Fruit fly (Drosophila melanogaster): ENCODE measurements around the gene js.
A peak's percentile ranks its signal among the peaks of the same experiment; 100 is the strongest.

The js gene

DNA sequence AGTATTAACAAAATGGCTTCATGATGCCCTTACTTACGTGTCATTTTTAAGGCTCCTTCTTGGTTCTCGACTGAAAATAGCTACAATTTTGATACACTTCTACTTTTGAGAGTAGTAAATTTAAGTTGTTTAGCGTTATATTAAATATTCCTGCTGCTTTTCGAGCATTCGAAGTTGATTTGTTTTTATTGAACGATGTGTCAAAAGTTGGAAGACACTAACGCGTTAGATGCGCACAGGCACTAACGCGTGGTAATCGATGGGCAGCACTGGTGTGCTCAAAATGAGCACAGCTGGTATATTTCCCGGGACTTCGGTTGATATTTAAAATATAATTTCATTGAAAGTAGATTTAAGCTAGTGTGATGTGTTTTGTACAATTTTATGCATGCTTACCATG lies 9.0 kb downstream of the js start, which contains the start of gene CG17931 (continued):
- TF ChIP-seq CG9727 (GFP tag; optimal IDR thresholded peaks at IDR 0.05) (no peak), pum (GFP tag; optimal IDR thresholded peaks at IDR 0.05) (no peak), CG16863 (GFP tag; optimal IDR thresholded peaks at IDR 0.05) (no peak), CG14860 (GFP tag; IDR thresholded peaks at IDR 0.05; ENCODE audit: partially characterized antibody) (no peak), BEAF-32 (GFP tag; optimal IDR thresholded peaks at IDR 0.05) (peak; percentile 49), CG1529 (GFP tag; optimal IDR thresholded peaks at IDR 0.05) (no peak), CG14014 (GFP tag; IDR thresholded peaks at IDR 0.05) (no peak), Eip74EF (GFP tag; optimal IDR thresholded peaks at IDR 0.05) (no peak), Ravus (GFP tag; IDR thresholded peaks at IDR 0.05) (no peak), CG7372 (GFP tag; IDR thresholded peaks at IDR 0.05) (no peak), Nf-YC (tag; optimal IDR thresholded peaks at IDR 0.05) (peak; percentile 39), CG3407 (GFP tag; optimal IDR thresholded peaks at IDR 0.05) (no peak), danr (GFP tag; IDR thresholded peaks at IDR 0.05) (no peak), kay (GFP tag; optimal IDR thresholded peaks at IDR 0.05) (peak; percentile 31), gcm2 (GFP tag; optimal IDR thresholded peaks at IDR 0.05) (no peak), Hsf (GFP tag; optimal IDR thresholded peaks at IDR 0.05) (no peak), CG4854 (GFP tag; optimal IDR thresholded peaks at IDR 0.05) (no peak), Dbx (GFP tag; IDR thresholded peaks at IDR 0.05) (no peak), CG42726 (GFP tag; IDR thresholded peaks at IDR 0.05; ENCODE audit: partially characterized antibody) (no peak), ssp (GFP tag; IDR thresholded peaks at IDR 0.05) (no peak), psq (GFP tag; optimal IDR thresholded peaks at IDR 0.05) (no peak), Gsc (GFP tag; IDR thresholded peaks at IDR 0.05) (no peak), Ets97D (GFP tag; optimal IDR thresholded peaks at IDR 0.05) (peak; percentile 82), Atf-2 (GFP tag; optimal IDR thresholded peaks at IDR 0.05) (no peak), dpn (GFP tag; optimal IDR thresholded peaks at IDR 0.05) (no peak), CG15073 (GFP tag; optimal IDR thresholded peaks at IDR 0.05) (no peak), Xrp1 (GFP tag; IDR thresholded peaks at IDR 0.05) (no peak), CG17359 (tag; optimal IDR thresholded peaks at IDR 0.05) (no peak), sima (GFP tag; optimal IDR thresholded peaks at IDR 0.05) (no peak), CG7963 (GFP tag; IDR thresholded peaks at IDR 0.05; ENCODE audit: partially characterized antibody) (no peak), CG14667 (GFP tag; IDR thresholded peaks at IDR 0.05) (no peak), CG6175 (GFP tag; IDR thresholded peaks at IDR 0.05) (no peak), bowl (GFP tag; IDR thresholded peaks at IDR 0.05) (no peak), Vsx1 (GFP tag; optimal IDR thresholded peaks at IDR 0.05) (no peak), tin (GFP tag; optimal IDR thresholded peaks at IDR 0.05) (no peak), CG1603 (tag; optimal IDR thresholded peaks at IDR 0.05) (peak; percentile 86), CG13624 (GFP tag; optimal IDR thresholded peaks at IDR 0.05) (no peak), H15 (GFP tag; IDR thresholded peaks at IDR 0.05) (no peak), CG10366 (GFP tag; IDR thresholded peaks at IDR 0.05) (no peak), amos (GFP tag; IDR thresholded peaks at IDR 0.05; ENCODE audit: partially characterized antibody) (peak; percentile 3; the same call in 1 of the 2 replicates), fru (optimal IDR thresholded peaks at IDR 0.05) (no peak), Oli (tag; optimal IDR thresholded peaks at IDR 0.05) (no peak), wdn (GFP tag; IDR thresholded peaks at IDR 0.05) (no peak), sens-2 (GFP tag; IDR thresholded peaks at IDR 0.05) (no peak), Optix (GFP tag; IDR thresholded peaks at IDR 0.05) (no peak), trem (tag; optimal IDR thresholded peaks at IDR 0.05) (peak; percentile 60), Tbp (GFP tag; optimal IDR thresholded peaks at IDR 0.05) (no peak), HHEX (GFP tag; optimal IDR thresholded peaks at IDR 0.05) (no peak), Doc3 (GFP tag; IDR thresholded peaks at IDR 0.05; ENCODE audit: partially characterized antibody) (no peak), insv (GFP tag; optimal IDR thresholded peaks at IDR 0.05) (no peak), TFAM (GFP tag; optimal IDR thresholded peaks at IDR 0.05) (no peak), CG6254 (GFP tag; optimal IDR thresholded peaks at IDR 0.05) (no peak), HmgD (GFP tag; optimal IDR thresholded peaks at IDR 0.05) (peak; percentile 5)
